Fruit fly (Drosophila melanogaster) whole organism, embryonic: ENCODE measurements around the gene DCP2.
A peak's percentile ranks its signal among the peaks of the same experiment; 100 is the strongest.

Source experiments
- Atf-2 ChIP-seq: fragments of 200-800 bp; sonication (Bioruptor generic); optimal IDR thresholded peaks from 2 replicates; lab custom pipeline; 2016; ENCODE audit warnings: missing biosample characterization, missing genetic modification characterization
- BEAF-32 ChIP-seq: fragments of 200-800 bp; sonication (Bioruptor generic); optimal IDR thresholded peaks from 3 replicates; lab custom pipeline; 2017; ENCODE audit warnings: missing biosample characterization, missing genetic modification characterization, mild to moderate bottlenecking, moderate library complexity, missing genetic modification reagents
- CG10321 ChIP-seq: fragments of 200-800 bp; sonication (Bioruptor generic); IDR thresholded peaks from 2 replicates; pipeline ENCODE4 v1.3.6; 2022; ENCODE audit warnings: missing biosample characterization, missing genetic modification characterization
- CG10431 ChIP-seq: fragments of 200-800 bp; sonication (Bioruptor generic); optimal IDR thresholded peaks from 3 replicates; lab custom pipeline; 2018; ENCODE audit warnings: missing biosample characterization, mild to moderate bottlenecking, missing genetic modification characterization
- CG10654 ChIP-seq: fragments of 200-800 bp; sonication (Bioruptor generic); optimal IDR thresholded peaks from 2 replicates; lab custom pipeline; 2016; ENCODE audit warnings: missing biosample characterization, missing genetic modification characterization
- CG11398 ChIP-seq: fragments of 200-800 bp; sonication (Bioruptor generic); optimal IDR thresholded peaks from 2 replicates; lab custom pipeline; 2016; ENCODE audit warnings: missing biosample characterization, missing genetic modification characterization
- CG11695 ChIP-seq: fragments of 200-800 bp; sonication (Bioruptor generic); IDR thresholded peaks from 3 replicates; pipeline ENCODE4 v1.3.6; 2022; ENCODE audit warnings: missing biosample characterization, missing genetic modification characterization
- CG12155 ChIP-seq: fragments of 200-800 bp; sonication (Bioruptor generic); optimal IDR thresholded peaks from 3 replicates; lab custom pipeline; 2016; ENCODE audit warnings: missing biosample characterization, missing genetic modification characterization
- CG15269 ChIP-seq: fragments of 200-800 bp; sonication (Bioruptor generic); optimal IDR thresholded peaks from 2 replicates; lab custom pipeline; 2018; ENCODE audit warnings: missing biosample characterization, mild to moderate bottlenecking, missing genetic modification characterization, moderate library complexity
- CG16863 ChIP-seq: fragments of 200-800 bp; sonication (Bioruptor generic); optimal IDR thresholded peaks from 3 replicates; lab custom pipeline; 2016; ENCODE audit warnings: missing biosample characterization, missing genetic modification characterization
- CG17186 ChIP-seq: fragments of 200-800 bp; sonication (Bioruptor generic); optimal IDR thresholded peaks from 3 replicates; lab custom pipeline; 2017; ENCODE audit warnings: missing biosample characterization, missing genetic modification reagents, missing genetic modification characterization
- CG17385 ChIP-seq: fragments of 200-800 bp; sonication (Bioruptor generic); optimal IDR thresholded peaks from 3 replicates; lab custom pipeline; 2018; ENCODE audit warnings: missing biosample characterization, mild to moderate bottlenecking, missing genetic modification characterization
- CG30020 ChIP-seq: fragments of 200-800 bp; optimal IDR thresholded peaks from 2 replicates; lab custom pipeline; 2019; ENCODE audit warnings: missing biosample characterization, mild to moderate bottlenecking, missing genetic modification characterization, moderate library complexity
- CG31388 ChIP-seq: fragments of 200-800 bp; sonication (Bioruptor generic); optimal IDR thresholded peaks from 2 replicates; lab custom pipeline; 2016; ENCODE audit warnings: missing biosample characterization, missing genetic modification characterization
- CG31441 ChIP-seq: fragments of 200-800 bp; sonication (Bioruptor generic); IDR thresholded peaks from 2 replicates; pipeline ENCODE4 v1.3.6; 2022; ENCODE audit warnings: missing biosample characterization, missing genetic modification characterization
- CG34224 ChIP-seq: fragments of 200-800 bp; sonication (Bioruptor generic); IDR thresholded peaks from 3 replicates; pipeline ENCODE4 v1.3.6; 2022; ENCODE audit warnings: missing biosample characterization, missing genetic modification characterization; ENCODE audit not compliant: partially characterized antibody
- CG4328 ChIP-seq: fragments of 200-800 bp; sonication (Bioruptor generic); optimal IDR thresholded peaks from 3 replicates; lab custom pipeline; 2017; ENCODE audit warnings: missing biosample characterization, missing genetic modification reagents, missing genetic modification characterization
- CG43689 ChIP-seq: fragments of 200-800 bp; sonication (Bioruptor generic); IDR thresholded peaks from 2 replicates; pipeline ENCODE4 v1.3.6; 2022; ENCODE audit warnings: missing biosample characterization, missing genetic modification characterization
- CG4730 ChIP-seq: fragments of 200-800 bp; sonication (Bioruptor generic); IDR thresholded peaks from 2 replicates; pipeline ENCODE4 v1.3.6; 2022; ENCODE audit warnings: missing biosample characterization, missing genetic modification characterization
- CG4820 ChIP-seq: fragments of 200-800 bp; sonication (Bioruptor generic); optimal IDR thresholded peaks from 3 replicates; lab custom pipeline; 2016; ENCODE audit warnings: missing biosample characterization, missing genetic modification characterization
- CG6854 ChIP-seq: fragments of 200-800 bp; sonication (Bioruptor generic); optimal IDR thresholded peaks from 3 replicates; lab custom pipeline; 2017; ENCODE audit warnings: missing biosample characterization, mild to moderate bottlenecking, missing genetic modification characterization
- CG7786 ChIP-seq: fragments of 200-800 bp; sonication (Bioruptor generic); optimal IDR thresholded peaks from 2 replicates; lab custom pipeline; 2016; ENCODE audit warnings: missing biosample characterization, missing genetic modification characterization
- CG8290 ChIP-seq, 3 experiments: fragments of 200-800 bp; sonication (Bioruptor generic); optimal IDR thresholded peaks; 2 replicates each; lab custom pipeline; 2016 to 2019; ENCODE audit warnings: missing biosample characterization in 3 of 3, missing genetic modification characterization in 3 of 3, mild to moderate bottlenecking in 2 of 3, moderate library complexity in 1 of 3
- CG8765 ChIP-seq: fragments of 200-800 bp; sonication (Bioruptor generic); IDR thresholded peaks from 2 replicates; pipeline ENCODE4 v1.3.6; 2022; ENCODE audit warnings: missing biosample characterization, missing genetic modification characterization
- CG9437 ChIP-seq: fragments of 200-800 bp; sonication (Bioruptor generic); optimal IDR thresholded peaks from 2 replicates; lab custom pipeline; 2018; ENCODE audit warnings: missing biosample characterization, mild to moderate bottlenecking, missing genetic modification characterization
- Chrac-16 ChIP-seq: fragments of 200-800 bp; sonication (Bioruptor generic); optimal IDR thresholded peaks from 3 replicates; lab custom pipeline; 2016; ENCODE audit warnings: missing biosample characterization, missing genetic modification characterization
- CoRest ChIP-seq: fragments of 200-800 bp; sonication (Bioruptor generic); optimal IDR thresholded peaks from 3 replicates; lab custom pipeline; 2018; ENCODE audit warnings: missing biosample characterization, mild to moderate bottlenecking, missing genetic modification characterization, moderate library complexity
- Dref ChIP-seq: fragments of 200-800 bp; sonication (Bioruptor generic); IDR thresholded peaks from 2 replicates; pipeline ENCODE4 v1.3.6; 2022; ENCODE audit warnings: missing biosample characterization, missing genetic modification characterization
- ERR ChIP-seq: fragments of 200-800 bp; sonication (Bioruptor generic); optimal IDR thresholded peaks from 2 replicates; lab custom pipeline; 2016; ENCODE audit warnings: missing biosample characterization, missing genetic modification characterization
- Eip74EF ChIP-seq, 2 experiments: fragments of 200-800 bp in 1 of 2; fragments of >200 bp in 1 of 2; sonication (Bioruptor generic) in 1 of 2; optimal IDR thresholded peaks; 2 replicates each; lab custom pipeline; 2017 to 2019; ENCODE audit warnings: missing biosample characterization in 2 of 2, missing genetic modification characterization in 2 of 2, mild to moderate bottlenecking in 1 of 2, moderate library complexity in 1 of 2
- Hmr ChIP-seq: fragments of 200-800 bp; sonication (Bioruptor generic); optimal IDR thresholded peaks from 3 replicates; lab custom pipeline; 2017; ENCODE audit warnings: mild to moderate bottlenecking, missing biosample characterization, missing genetic modification reagents, missing genetic modification characterization
- Meics ChIP-seq: fragments of 200-800 bp; sonication (Bioruptor generic); optimal IDR thresholded peaks from 2 replicates; lab custom pipeline; 2017; ENCODE audit warnings: missing biosample characterization, mild to moderate bottlenecking, missing genetic modification characterization
- NC2β ChIP-seq: fragments of 200-800 bp; sonication (Bioruptor generic); optimal IDR thresholded peaks from 2 replicates; lab custom pipeline; 2016; ENCODE audit warnings: missing biosample characterization, missing genetic modification characterization
- Sry-δ ChIP-seq: fragments of 200-800 bp; sonication (Bioruptor generic); optimal IDR thresholded peaks from 2 replicates; lab custom pipeline; 2016; ENCODE audit warnings: missing biosample characterization, missing genetic modification characterization
- aop ChIP-seq: fragments of 200-800 bp; sonication (Bioruptor generic); IDR thresholded peaks from 2 replicates; pipeline ENCODE4 v1.3.6; 2022; ENCODE audit warnings: missing biosample characterization, missing genetic modification characterization
- br ChIP-seq: fragments of >200 bp; optimal IDR thresholded peaks from 2 replicates; lab custom pipeline; 2017
- bsh ChIP-seq, 2 experiments: fragments of 200-800 bp; sonication (Bioruptor generic); optimal IDR thresholded peaks; 2 replicates each; lab custom pipeline; 2017 to 2018; ENCODE audit warnings: mild to moderate bottlenecking in 2 of 2, missing biosample characterization in 2 of 2, missing genetic modification characterization in 2 of 2, moderate library complexity in 1 of 2
- chm ChIP-seq: fragments of 200-800 bp; sonication (Bioruptor generic); IDR thresholded peaks from 2 replicates; pipeline ENCODE4 v1.3.6; 2022; ENCODE audit warnings: missing biosample characterization, missing genetic modification characterization
- da ChIP-seq: fragments of 200-800 bp; sonication (Bioruptor generic); optimal IDR thresholded peaks from 2 replicates; lab custom pipeline; 2016; ENCODE audit warnings: missing biosample characterization, missing genetic modification characterization
- dan ChIP-seq: fragments of 200-800 bp; sonication (Bioruptor generic); IDR thresholded peaks from 2 replicates; pipeline ENCODE4 v1.3.6; 2022; ENCODE audit warnings: missing biosample characterization, missing genetic modification characterization
- esg ChIP-seq: fragments of 200-800 bp; sonication (Bioruptor generic); conservative IDR thresholded peaks from 2 replicates; pipeline ENCODE4 v1.3.6; 2022; ENCODE audit warnings: missing biosample characterization, missing genetic modification characterization
- h ChIP-seq: fragments of >200 bp; optimal IDR thresholded peaks from 2 replicates; lab custom pipeline; 2017
- ken ChIP-seq: fragments of 200-800 bp; sonication (Bioruptor generic); IDR thresholded peaks from 3 replicates; pipeline ENCODE4 v1.3.6; 2022; ENCODE audit warnings: missing biosample characterization, missing genetic modification characterization
- kni ChIP-seq: fragments of 200-800 bp; sonication (Bioruptor generic); optimal IDR thresholded peaks from 3 replicates; lab custom pipeline; 2017; ENCODE audit warnings: mild to moderate bottlenecking, missing biosample characterization, missing genetic modification reagents, missing genetic modification characterization
- knrl ChIP-seq: fragments of 200-800 bp; sonication (Bioruptor generic); IDR thresholded peaks from 3 replicates; pipeline ENCODE4 v1.3.6; 2022; ENCODE audit warnings: missing biosample characterization, missing genetic modification characterization; ENCODE audit not compliant: partially characterized antibody
- luna ChIP-seq: fragments of 200-800 bp; sonication (Bioruptor generic); optimal IDR thresholded peaks from 2 replicates; lab custom pipeline; 2016; ENCODE audit warnings: missing biosample characterization, missing genetic modification characterization
- org-1 ChIP-seq: fragments of 200-800 bp; sonication (Bioruptor generic); optimal IDR thresholded peaks from 2 replicates; lab custom pipeline; 2017; ENCODE audit warnings: missing biosample characterization, missing genetic modification characterization
- pfk ChIP-seq: fragments of 200-800 bp; sonication (Bioruptor generic); optimal IDR thresholded peaks from 2 replicates; lab custom pipeline; 2018; ENCODE audit warnings: missing biosample characterization, mild to moderate bottlenecking, missing genetic modification characterization, moderate library complexity
- tap ChIP-seq: fragments of 200-800 bp; optimal IDR thresholded peaks from 3 replicates; lab custom pipeline; 2019; ENCODE audit warnings: missing biosample characterization, mild to moderate bottlenecking, missing genetic modification characterization, moderate library complexity
- tin ChIP-seq: fragments of 200-800 bp; sonication (Bioruptor generic); optimal IDR thresholded peaks from 3 replicates; lab custom pipeline; 2016; ENCODE audit warnings: missing biosample characterization, missing genetic modification characterization
- yki ChIP-seq: fragments of >200 bp; optimal IDR thresholded peaks from 3 replicates; lab custom pipeline; 2018
- z ChIP-seq: fragments of 200-800 bp; sonication (Bioruptor generic); IDR thresholded peaks from 3 replicates; pipeline ENCODE4 v1.3.6; 2022; ENCODE audit warnings: missing biosample characterization, missing genetic modification characterization

DCP2 gene

dm6 chr3L:15768947-15769389, 57.3 kb downstream of the DCP2 start (continued):
- TF ChIP-seq knrl (no peak), yki (lab: Kevin White, UChicago) (no peak), CG34224 (GFP tag; lab: Robert Waterston, UW) (no peak), CG10654 (peak; percentile 50), CG4820 (GFP tag; lab: Kevin White, UChicago) (peak; percentile 71), bsh (GFP tag; optimal IDR thresholded peaks at IDR 0.05; lab: Kevin White, UChicago) (peak in 1 of 2 experiments; percentile 83), Dref (GFP tag; lab: Robert Waterston, UW) (no peak), br (lab: Kevin White, UChicago) (no peak), CoRest (tag; lab: Kevin White, UChicago) (peak; percentile 78), tin (peak; percentile 72), Hmr (peak; percentile 15), CG6854 (GFP tag; lab: Kevin White, UChicago) (no peak), Chrac-16 (GFP tag; lab: Kevin White, UChicago) (peak; percentile 33), z (no peak), NC2β (no peak), CG4328 (peak; percentile 4), CG17186 (no peak), CG11695 (GFP tag; lab: Robert Waterston, UW) (0 out of 3 replicates have a peak, but pooled peaks have one; percentile 19), CG8765 (GFP tag; lab: Robert Waterston, UW) (peak; percentile 35; the same call in 1 of the 2 replicates), CG12155 (GFP tag; lab: Kevin White, UChicago) (peak; percentile 34), CG17385 (GFP tag; lab: Kevin White, UChicago) (peak; percentile 47), Eip74EF (GFP tag; optimal IDR thresholded peaks at IDR 0.05; lab: Kevin White, UChicago) (peak in 1 of 2 experiments; percentile 17), luna (GFP tag; lab: Kevin White, UChicago) (no peak), CG11398 (GFP tag; lab: Kevin White, UChicago) (no peak), aop (no peak), Meics (GFP tag; lab: Kevin White, UChicago) (peak; percentile 28), dan (GFP tag; lab: Robert Waterston, UW) (no peak), CG43689 (GFP tag; lab: Robert Waterston, UW) (no peak), CG15269 (peak; percentile 61), CG4730 (peak; percentile 48), CG7786 (GFP tag; lab: Kevin White, UChicago) (no peak), ken (no peak; the same call in 2 of the 3 replicates), ERR (GFP tag; lab: Kevin White, UChicago) (no peak), org-1 (GFP tag; lab: Kevin White, UChicago) (no peak), CG8290 (GFP tag; optimal IDR thresholded peaks at IDR 0.05; lab: Kevin White, UChicago) (peak; percentile 22), CG8290 (tag; optimal IDR thresholded peaks at IDR 0.05; lab: Kevin White, UChicago) (no peak), da (no peak), esg (GFP tag; lab: Robert Waterston, UW) (peak; percentile 27; the same call in 1 of the 2 replicates), Sry-δ (GFP tag; lab: Kevin White, UChicago) (no peak), chm (GFP tag; lab: Robert Waterston, UW) (no peak), pfk (no peak), Atf-2 (GFP tag; lab: Kevin White, UChicago) (no peak), h (no peak), BEAF-32 (GFP tag; lab: Kevin White, UChicago) (no peak), CG16863 (GFP tag; lab: Kevin White, UChicago) (no peak), CG9437 (GFP tag; lab: Kevin White, UChicago) (peak; percentile 59), CG30020 (tag; lab: Kevin White, UChicago) (peak; percentile 22), CG31388 (no peak), kni (GFP tag; lab: Kevin White, UChicago) (no peak), tap (peak; percentile 71), CG10431 (GFP tag; lab: Kevin White, UChicago) (peak; percentile 47), CG10321 (no peak), CG31441 (GFP tag; lab: Robert Waterston, UW) (peak; percentile 85)
